Fruit fly (Drosophila melanogaster) whole organism, embryonic: ENCODE data around the gene CG17097.

ENCODE experiments used
- CG6854 ChIP-seq: fragments of 200-800 bp; sonication (Bioruptor generic); optimal IDR thresholded peaks from 3 replicates; lab custom pipeline; 2017; ENCODE audit warnings: missing biosample characterization, mild to moderate bottlenecking, missing genetic modification characterization
- croc ChIP-seq: fragments of 200-800 bp; sonication (Bioruptor generic); conservative IDR thresholded peaks from 3 replicates; pipeline ENCODE4 v1.3.6; 2022; ENCODE audit warnings: missing biosample characterization, missing genetic modification characterization

- no peak for TF ChIP-seq CG6854 (GFP tag; lab: Kevin White, UChicago)
- TF ChIP-seq croc (GFP tag; lab: Robert Waterston, UW), result no peak
These were observed 38.5 kb upstream of the CG17097 start for dm6 chr2L:10607697-10608096.
